Worm (Caenorhabditis elegans) whole organism, late embryonic: ENCODE measurements around the gene tmed-4.

Source experiments
- F13H6.1 ChIP-seq: sonication (generic microtip); optimal IDR thresholded peaks from 2 replicates; lab custom pipeline; 2016; ENCODE audit warnings: missing genetic modification characterization, missing compliant biosample characterization
- ama-1 ChIP-seq: fragments of 150-350 bp; optimal IDR thresholded peaks from 2 replicates; lab custom pipeline; 2014
- ceh-18 ChIP-seq: sonication (generic microtip); optimal IDR thresholded peaks from 2 replicates; lab custom pipeline; 2016; ENCODE audit warnings: missing genetic modification characterization, missing compliant biosample characterization
- dve-1 ChIP-seq: sonication (generic microtip); optimal IDR thresholded peaks from 2 replicates; lab custom pipeline; 2017; ENCODE audit warnings: antibody characterized with exemption, mild to moderate bottlenecking, missing genetic modification characterization, missing compliant biosample characterization
- fkh-6 ChIP-seq: sonication (generic microtip); optimal IDR thresholded peaks from 2 replicates; lab custom pipeline; 2016; ENCODE audit warnings: missing genetic modification characterization, missing compliant biosample characterization
- hlh-6 ChIP-seq: sonication (generic microtip); optimal IDR thresholded peaks from 2 replicates; lab custom pipeline; 2016; ENCODE audit warnings: missing genotype, missing genetic modification characterization, missing compliant biosample characterization
- npax-4 ChIP-seq: sonication (generic microtip); optimal IDR thresholded peaks from 2 replicates; lab custom pipeline; 2016; ENCODE audit warnings: missing genetic modification characterization, missing compliant biosample characterization
- sdc-2 ChIP-seq: sonication (generic microtip); optimal IDR thresholded peaks from 2 replicates; lab custom pipeline; 2016; ENCODE audit warnings: missing genotype, missing genetic modification characterization, missing compliant biosample characterization
- unc-3 ChIP-seq, 2 experiments: fragments of 200-800 bp in 1 of 2; sonication (Bioruptor generic) in 1 of 2; sonication (generic microtip) in 1 of 2; conservative IDR thresholded peaks in 1 of 2; optimal IDR thresholded peaks in 1 of 2; 2 replicates each; pipeline versions ENCODE4 v1.3.6 to Lab custom; 2016 to 2022; ENCODE audit warnings: missing compliant biosample characterization in 2 of 2, missing genetic modification characterization in 2 of 2, missing genetic modification reagents in 1 of 2
- zip-5 ChIP-seq: sonication (generic microtip); optimal IDR thresholded peaks from 2 replicates; lab custom pipeline; 2016; ENCODE audit warnings: missing genetic modification characterization, missing compliant biosample characterization

- TF ChIP-seq ama-1 (lab: Kevin White, UChicago): no peak
- TF ChIP-seq sdc-2 (tag; lab: Kevin White, UChicago): no peak
- no peak for TF ChIP-seq zip-5 (tag; lab: Kevin White, UChicago)
- no peak for TF ChIP-seq dve-1 (tag; lab: Kevin White, UChicago)
- no peak for TF ChIP-seq unc-3 (GFP tag; conservative IDR thresholded peaks at IDR 0.05; lab: Robert Waterston, UW)
- no peak for TF ChIP-seq unc-3 (tag; optimal IDR thresholded peaks at IDR 0.05; lab: Kevin White, UChicago)
- TF ChIP-seq F13H6.1: no peak
- TF ChIP-seq hlh-6: no peak
- TF ChIP-seq ceh-18 (tag; lab: Kevin White, UChicago): no peak
- no peak for TF ChIP-seq npax-4 (tag; lab: Kevin White, UChicago)
- no peak for TF ChIP-seq fkh-6 (tag; lab: Kevin White, UChicago)
Measured at ce11 chrV:19997481-19997880, 48.6 kb upstream of the tmed-4 start.
